Worm (Caenorhabditis elegans) whole organism, L1 larva: ENCODE data around the gene nhr-63.
A peak's percentile ranks its signal among the peaks of the same experiment; 100 is the strongest.

ENCODE experiments used
- C16A3.4 ChIP-seq: fragments of 150-350 bp; optimal IDR thresholded peaks from 2 replicates; lab custom pipeline; 2014; ENCODE audit warnings: missing biosample characterization, missing genetic modification characterization
- F16B12.6 ChIP-seq: fragments of 150-350 bp; optimal IDR thresholded peaks from 2 replicates; lab custom pipeline; 2014; ENCODE audit warnings: missing biosample characterization, missing genetic modification characterization
- Y116A8C.19 ChIP-seq: sonication (generic microtip); optimal IDR thresholded peaks from 2 replicates; lab custom pipeline; 2016; ENCODE audit warnings: missing compliant biosample characterization, missing genetic modification characterization, borderline replicate concordance
- blmp-1 ChIP-seq: fragments of 150-350 bp; optimal IDR thresholded peaks from 2 replicates; lab custom pipeline; 2014; ENCODE audit warnings: missing biosample characterization, missing genetic modification characterization
- ceh-8 ChIP-seq: fragments of 200-800 bp; sonication (Bioruptor generic); optimal IDR thresholded peaks from 2 replicates; lab custom pipeline; 2018; ENCODE audit warnings: mild to moderate bottlenecking, missing genetic modification characterization, moderate library complexity, missing compliant biosample characterization
- dpl-1 ChIP-seq, 3 experiments: fragments of 150-350 bp in 2 of 3; sonication (generic microtip) in 1 of 3; optimal IDR thresholded peaks; 2 replicates each; lab custom pipeline; 2014 to 2017; ENCODE audit warnings: missing biosample characterization in 3 of 3, missing genetic modification characterization in 3 of 3, missing genetic modification reagents in 3 of 3
- efl-1 ChIP-seq, 4 experiments: fragments of 150-350 bp; optimal IDR thresholded peaks in 3 of 4; peaks in 1 of 4; 1 replicate in 1 of 4; 2 replicates in 3 of 4; lab custom pipeline; 2014; ENCODE audit warnings: missing biosample characterization in 2 of 4, missing genetic modification characterization in 2 of 4, missing genetic modification reagents in 2 of 4
- egl-27 ChIP-seq, 2 experiments: fragments of 150-350 bp in 1 of 2; sonication (generic microtip); optimal IDR thresholded peaks; 3 replicates each; lab custom pipeline; 2017 to 2018; ENCODE audit warnings: missing biosample characterization in 2 of 2, missing genetic modification characterization in 2 of 2, missing genetic modification reagents in 2 of 2
- elt-2 ChIP-seq: sonication (generic microtip); optimal IDR thresholded peaks from 2 replicates; lab custom pipeline; 2016; ENCODE audit warnings: missing genetic modification characterization, mild to moderate bottlenecking, inconsistent platforms, missing compliant biosample characterization, missing genetic modification reagents
- hpl-2 ChIP-seq: fragments of 150-350 bp; optimal IDR thresholded peaks from 2 replicates; lab custom pipeline; 2014; ENCODE audit warnings: missing biosample characterization, missing genetic modification reagents, missing genetic modification characterization
- nhr-11 ChIP-seq: fragments of 150-350 bp; optimal IDR thresholded peaks from 2 replicates; lab custom pipeline; 2014; ENCODE audit warnings: missing biosample characterization, missing genetic modification characterization
- nhr-12 ChIP-seq: sonication (generic microtip); optimal IDR thresholded peaks from 2 replicates; lab custom pipeline; 2017; ENCODE audit warnings: missing biosample characterization, missing genetic modification characterization
- nhr-20 ChIP-seq: sonication (generic microtip); optimal IDR thresholded peaks from 2 replicates; lab custom pipeline; 2016; ENCODE audit warnings: mild to moderate bottlenecking, missing genetic modification characterization, missing compliant biosample characterization
- nhr-47 ChIP-seq: sonication (generic microtip); optimal IDR thresholded peaks from 2 replicates; lab custom pipeline; 2016; ENCODE audit warnings: mild to moderate bottlenecking, missing genetic modification characterization, moderate library complexity, missing compliant biosample characterization
- nhr-71 ChIP-seq: sonication (generic microtip); optimal IDR thresholded peaks from 2 replicates; lab custom pipeline; 2016; ENCODE audit warnings: mild to moderate bottlenecking, missing genetic modification characterization, moderate library complexity, missing compliant biosample characterization
- nhr-84 ChIP-seq: sonication (generic microtip); optimal IDR thresholded peaks from 2 replicates; lab custom pipeline; 2017; ENCODE audit warnings: missing biosample characterization, missing genetic modification characterization
- nhr-85 ChIP-seq: sonication (generic microtip); peaks from one replicate; lab custom pipeline; 2016; ENCODE audit warnings: missing genetic modification characterization, inconsistent platforms, missing compliant biosample characterization
- pag-3 ChIP-seq: sonication (generic microtip); optimal IDR thresholded peaks from 2 replicates; lab custom pipeline; 2017; ENCODE audit warnings: missing genetic modification characterization, mild to moderate bottlenecking, missing compliant biosample characterization, antibody characterized with exemption, borderline replicate concordance; ENCODE audit not compliant: insufficient read depth
- pax-3 ChIP-seq: fragments of 200-800 bp; sonication (Bioruptor generic); optimal IDR thresholded peaks from 2 replicates; lab custom pipeline; 2018; ENCODE audit warnings: mild to moderate bottlenecking, missing genetic modification characterization, moderate library complexity, missing compliant biosample characterization
- rnt-1 ChIP-seq: sonication (generic microtip); optimal IDR thresholded peaks from 2 replicates; lab custom pipeline; 2016; ENCODE audit warnings: mild to moderate bottlenecking, missing genetic modification characterization, moderate library complexity, missing compliant biosample characterization
- snu-23 ChIP-seq: sonication (generic microtip); optimal IDR thresholded peaks from 2 replicates; lab custom pipeline; 2016; ENCODE audit warnings: missing genetic modification characterization, missing compliant biosample characterization
- sox-4 ChIP-seq: sonication (generic microtip); optimal IDR thresholded peaks from 2 replicates; lab custom pipeline; 2016; ENCODE audit warnings: missing genetic modification characterization, missing compliant biosample characterization
- swsn-7 ChIP-seq: sonication (generic microtip); optimal IDR thresholded peaks from 2 replicates; lab custom pipeline; 2016; ENCODE audit warnings: missing genetic modification characterization, missing compliant biosample characterization
- tbx-2 ChIP-seq: sonication (generic microtip); optimal IDR thresholded peaks from 2 replicates; lab custom pipeline; 2016; ENCODE audit warnings: missing genetic modification characterization, missing compliant biosample characterization
- unc-130 ChIP-seq: fragments of 150-350 bp; optimal IDR thresholded peaks from 2 replicates; lab custom pipeline; 2017; ENCODE audit warnings: missing biosample characterization, missing genetic modification characterization, inconsistent platforms
- vab-15 ChIP-seq: sonication (generic microtip); optimal IDR thresholded peaks from 2 replicates; lab custom pipeline; 2017; ENCODE audit warnings: missing genotype, mild to moderate bottlenecking, missing genetic modification characterization, missing compliant biosample characterization
- ztf-11 ChIP-seq, 2 experiments: sonication (generic microtip); optimal IDR thresholded peaks; 2 replicates each; lab custom pipeline; 2016 to 2017; ENCODE audit warnings: missing genetic modification characterization in 2 of 2, missing biosample characterization in 1 of 2, missing compliant biosample characterization in 1 of 2

nhr-63 gene

ce11 chrV:16022600-16022999 lies 20.2 kb downstream of the nhr-63 start (continued):
- TF ChIP-seq ztf-11 (tag; optimal IDR thresholded peaks at IDR 0.05; lab: Kevin White, UChicago): peak in 1 of 2 experiments; percentile 82
- peak; percentile 40 for TF ChIP-seq pax-3 (tag; lab: Kevin White, UChicago)
- peak; percentile 76 for TF ChIP-seq nhr-85 (tag; lab: Kevin White, UChicago)
- TF ChIP-seq nhr-47 (tag; lab: Kevin White, UChicago): peak; percentile 73
- TF ChIP-seq nhr-71: peak; percentile 73
- peak; percentile 96 for TF ChIP-seq rnt-1 (tag; lab: Kevin White, UChicago)
- TF ChIP-seq Y116A8C.19 (tag; lab: Kevin White, UChicago): peak; percentile 30
- peak; percentile 1 for TF ChIP-seq C16A3.4 (tag; lab: Kevin White, UChicago)
- peak; percentile 51 for TF ChIP-seq sox-4 (tag; lab: Kevin White, UChicago)

- TF ChIP-seq nhr-84 (tag; lab: Kevin White, UChicago): no peak
- TF ChIP-seq vab-15: no peak
- no peak for TF ChIP-seq snu-23
- no peak for TF ChIP-seq blmp-1 (tag; lab: Kevin White, UChicago)
These were observed 20.7 kb downstream of the nhr-63 start, which contains the start of gene cwc-15 for ce11 chrV:16023051-16023450. cwc-15 (plus strand) TSS chrV:16023351.

- peak; percentile 5 for TF ChIP-seq ceh-8 (GFP tag; lab: Kevin White, UChicago)
- no peak for TF ChIP-seq tbx-2 (tag; lab: Kevin White, UChicago)
These were observed 21.2 kb downstream of the nhr-63 start for ce11 chrV:16023559-16023958.

- TF ChIP-seq elt-2 (tag; lab: Kevin White, UChicago) (peak; percentile 27), efl-1 (optimal IDR thresholded peaks at IDR 0.05; lab: Kevin White, UChicago) (no peak), efl-1 (GFP tag; optimal IDR thresholded peaks at IDR 0.05 in 1 of 2; lab: Kevin White, UChicago) (peak in 1 of 2 experiments; percentile 82), nhr-11 (tag; lab: Kevin White, UChicago) (no peak)
These were observed 21.9 kb downstream of the nhr-63 start, which contains the start of gene T10C6.6 for ce11 chrV:16024300-16024699. T10C6.6 (plus strand) TSS chrV:16024326.

- TF ChIP-seq unc-130 (tag; lab: Kevin White, UChicago) (no peak), F16B12.6 (tag; lab: Kevin White, UChicago) (no peak), nhr-12 (tag; lab: Kevin White, UChicago) (no peak), hpl-2 (GFP tag; lab: Kevin White, UChicago) (no peak), egl-27 (tag; optimal IDR thresholded peaks at IDR 0.05; lab: Kevin White, UChicago) (no peak), dpl-1 (GFP tag; optimal IDR thresholded peaks at IDR 0.05; lab: Kevin White, UChicago) (no peak), nhr-20 (tag; lab: Kevin White, UChicago) (no peak), pag-3 (tag; lab: Kevin White, UChicago) (no peak)
These were observed 22.5 kb downstream of the nhr-63 start for ce11 chrV:16024917-16025316.

ce11 chrV:16029237-16029636 lies 26.8 kb downstream of the nhr-63 start:
- TF ChIP-seq efl-1 (optimal IDR thresholded peaks at IDR 0.05; lab: Kevin White, UChicago): no peak
- peak in 1 of 2 experiments; percentile 46 for TF ChIP-seq efl-1 (GFP tag; optimal IDR thresholded peaks at IDR 0.05 in 1 of 2; lab: Kevin White, UChicago)
- TF ChIP-seq unc-130 (tag; lab: Kevin White, UChicago): no peak
- TF ChIP-seq ceh-8 (GFP tag; lab: Kevin White, UChicago): no peak

ce11 chrV:16031571-16031970 lies 29.2 kb downstream of the nhr-63 start, which contains the start of gene T10C6.7:
T10C6.7 (minus strand) TSS chrV:16031713.
- TF ChIP-seq swsn-7: no peak
